Worm (Caenorhabditis elegans): ENCODE results near the gene F02D10.3.

The F02D10.3 gene

ce11 chrX:13471855-13472254 lies 9.4 kb upstream of the F02D10.3 start, which contains the start of gene tre-4:
Gene tre-4, plus strand, starts transcription at chrX:13472155.
- TF ChIP-seq grh-1 (GFP tag; IDR thresholded peaks at IDR 0.05), result no peak
- no peak for TF ChIP-seq hpl-2 (GFP tag; optimal IDR thresholded peaks at IDR 0.05)
- TF ChIP-seq efl-1 (optimal IDR thresholded peaks at IDR 0.05), result no peak
- TF ChIP-seq efl-1 (GFP tag; optimal IDR thresholded peaks at IDR 0.05 in 1 of 2), result peak in 1 of 2 experiments; percentile 45
- TF ChIP-seq pax-3 (tag; optimal IDR thresholded peaks at IDR 0.05), result no peak
- TF ChIP-seq lin-39 (tag; optimal IDR thresholded peaks at IDR 0.05), result no peak
- TF ChIP-seq unc-130 (tag; optimal IDR thresholded peaks at IDR 0.05), result no peak

DNA sequence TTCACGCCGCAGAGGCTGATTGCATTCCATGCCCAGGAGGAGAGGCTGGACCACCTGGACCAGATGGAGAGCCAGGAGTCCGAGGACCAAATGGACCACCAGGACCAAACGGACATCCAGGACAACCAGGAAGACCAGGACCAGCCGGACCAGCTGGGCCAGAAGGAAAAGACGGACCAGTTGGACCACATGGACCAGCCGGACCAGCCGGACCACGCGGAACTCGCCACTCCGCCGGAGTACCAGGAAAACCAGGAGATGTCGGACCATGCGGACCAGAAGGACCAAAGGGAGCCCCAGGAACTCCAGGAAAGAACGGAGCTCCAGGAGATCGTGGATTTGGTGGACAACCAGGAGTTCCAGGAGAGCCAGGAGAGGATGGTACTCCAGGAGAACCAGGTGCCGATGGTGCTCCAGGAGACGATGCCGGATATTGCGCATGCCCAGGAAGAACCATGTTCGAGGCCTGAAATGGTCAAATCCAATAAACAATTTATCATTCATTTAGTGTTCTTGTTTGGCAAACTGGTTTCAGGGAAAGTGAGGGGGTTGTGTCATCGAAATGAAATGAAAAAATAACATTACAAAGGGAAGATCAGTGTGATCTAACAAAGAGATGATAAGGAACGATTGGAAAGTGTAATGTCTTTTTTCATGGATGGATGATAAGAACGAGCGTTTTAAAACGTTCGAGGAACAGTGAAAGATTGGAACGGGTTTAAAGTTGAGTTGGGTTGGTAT lies 7.7 kb upstream of the F02D10.3 start:
- peak; percentile 83 for TF ChIP-seq blmp-1 (tag; optimal IDR thresholded peaks at IDR 0.05)
- no peak for TF ChIP-seq C34B4.2 (tag; optimal IDR thresholded peaks at IDR 0.05)
- TF ChIP-seq zip-4 (GFP tag; optimal IDR thresholded peaks at IDR 0.05), result no peak
- TF ChIP-seq elt-3 (tag; optimal IDR thresholded peaks at IDR 0.05), result peak in 2 of 6 experiments; percentile 15
- no peak for TF ChIP-seq nhr-12 (tag; optimal IDR thresholded peaks at IDR 0.05)
- TF ChIP-seq sox-4 (tag; optimal IDR thresholded peaks at IDR 0.05), result no peak
- no peak for TF ChIP-seq pax-3 (tag; optimal IDR thresholded peaks at IDR 0.05)

DNA sequence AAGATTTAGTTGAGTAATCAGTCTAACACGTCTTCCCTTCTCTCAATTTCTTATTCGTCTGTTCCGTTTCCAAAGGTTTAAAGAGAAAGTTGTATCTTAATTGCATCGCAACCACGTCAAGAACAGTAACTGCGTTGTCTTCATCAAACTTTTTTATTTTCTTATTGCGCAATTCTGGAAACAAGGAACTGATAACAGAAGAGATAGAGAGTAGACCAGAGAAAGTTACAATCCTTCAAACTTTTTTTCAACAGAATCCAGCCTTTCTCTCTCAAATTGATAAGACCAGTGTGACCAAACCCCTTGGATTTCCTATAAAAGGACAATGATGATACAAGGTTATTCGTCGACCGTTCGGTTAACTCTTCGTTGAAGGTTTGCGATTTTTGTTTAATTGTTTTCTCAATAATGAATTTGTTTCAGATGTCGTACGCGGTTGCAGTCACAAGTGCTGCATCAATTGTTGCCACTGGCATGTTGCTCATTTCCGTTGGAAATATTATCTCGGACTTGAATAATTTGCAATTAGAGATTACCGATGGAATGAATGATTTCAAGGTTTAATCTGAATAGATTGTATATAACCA lies 6.7 kb upstream of the F02D10.3 start, which contains the start of gene col-184:
Gene col-184 (plus strand): TSS at position 409 of the 587 bp plus-strand sequence.
- TF ChIP-seq blmp-1 (tag; optimal IDR thresholded peaks at IDR 0.05), result peak; percentile 79
- peak in 1 of 6 experiments; percentile 42 for TF ChIP-seq elt-3 (tag; optimal IDR thresholded peaks at IDR 0.05)
- TF ChIP-seq ceh-82 (tag; optimal IDR thresholded peaks at IDR 0.05), result no peak
- no peak for TF ChIP-seq lin-35 (GFP tag; optimal IDR thresholded peaks at IDR 0.05)

DNA sequence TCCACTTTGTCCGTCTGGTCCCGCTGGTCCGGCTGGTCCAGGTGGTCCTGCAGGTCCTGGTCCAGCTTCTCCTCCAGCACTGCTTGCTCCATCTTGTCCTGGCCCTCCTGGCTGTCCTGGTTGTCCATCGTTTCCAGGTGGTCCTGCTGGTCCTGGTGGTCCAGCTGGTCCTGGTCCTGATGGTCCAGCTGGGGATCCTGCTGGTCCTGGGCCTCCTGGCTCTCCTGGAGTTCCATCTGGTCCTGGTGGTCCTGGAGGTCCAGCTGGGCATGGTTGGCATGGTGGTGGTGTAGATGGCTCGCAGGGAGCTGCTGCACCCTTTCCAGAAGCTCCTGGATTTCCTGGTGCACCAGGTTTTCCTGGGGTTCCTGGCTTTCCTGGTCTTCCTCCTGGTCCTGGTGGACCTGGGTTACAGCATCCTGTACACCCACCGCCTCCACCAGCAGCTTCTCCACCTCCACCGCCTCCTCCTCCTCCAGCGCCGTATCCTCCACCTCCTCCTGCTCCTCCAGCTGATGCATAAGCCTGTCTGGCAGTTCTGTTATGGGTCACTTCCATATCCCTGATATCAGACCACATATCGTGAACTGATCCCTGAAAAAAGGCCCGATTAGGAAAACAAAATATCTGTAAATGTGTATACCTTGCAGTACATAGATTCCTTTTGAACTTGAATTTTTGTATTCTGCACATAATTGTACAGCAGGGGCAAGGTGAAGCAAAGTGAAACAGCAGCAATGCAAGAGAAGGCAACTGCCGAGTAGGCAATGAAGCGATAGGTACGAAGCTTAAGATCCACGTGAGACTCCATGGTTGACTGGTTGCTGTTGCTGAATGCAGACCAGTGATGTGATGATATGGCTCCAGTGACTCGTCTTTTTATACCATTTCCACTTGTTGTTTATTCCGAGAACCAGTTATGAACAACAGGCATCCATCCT lies 4.8 kb upstream of the F02D10.3 start, which contains the start of gene col-183:
Gene col-183 (minus strand): TSS at position 839 of the 941 bp plus-strand sequence.
- TF ChIP-seq ceh-8 (GFP tag; optimal IDR thresholded peaks at IDR 0.05) (peak; percentile 55), ceh-88 (GFP tag; IDR thresholded peaks at IDR 0.05) (no peak)

DNA sequence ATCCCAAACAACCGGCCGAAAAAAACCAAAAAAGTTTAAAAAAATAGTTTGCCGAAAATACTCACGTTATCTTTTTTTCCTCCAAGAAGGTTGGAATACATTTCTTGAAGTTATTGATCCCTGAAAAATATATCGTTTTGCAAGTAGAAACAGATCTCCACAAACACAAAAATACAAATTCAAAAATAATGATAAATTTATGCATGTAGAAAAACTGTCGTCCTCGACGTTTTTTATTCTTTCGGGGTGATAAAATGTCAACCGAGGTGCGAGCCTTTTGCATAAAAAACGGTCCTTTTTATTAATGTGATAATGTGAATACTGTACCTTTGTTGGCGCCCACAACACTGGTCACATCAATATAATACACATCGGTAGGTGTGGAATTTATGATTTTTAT lies 1.4 kb upstream of the F02D10.3 start, which contains the start of gene F02D10.2:
Gene F02D10.2 (minus strand): TSS at position 101 of the 400 bp plus-strand sequence.
- TF ChIP-seq lin-35 (GFP tag; optimal IDR thresholded peaks at IDR 0.05) (no peak), unc-30 (tag; optimal IDR thresholded peaks at IDR 0.05) (no peak), swsn-7 (tag; optimal IDR thresholded peaks at IDR 0.05) (no peak), ets-5 (GFP tag; IDR thresholded peaks at IDR 0.05) (no peak), ces-1 (GFP tag; optimal IDR thresholded peaks at IDR 0.05) (no peak), nhr-77 (tag; optimal IDR thresholded peaks at IDR 0.05) (no peak), nhr-28 (tag; optimal IDR thresholded peaks at IDR 0.05) (no peak)

ce11 chrX:13456442-13456841 lies 6.0 kb downstream of the F02D10.3 start, which contains the start of gene flr-1:
Gene flr-1, minus strand, starts transcription at chrX:13456542.
- TF ChIP-seq mdl-1 (tag; optimal IDR thresholded peaks at IDR 0.05) (no peak), nhr-11 (tag; optimal IDR thresholded peaks at IDR 0.05) (no peak), aha-1 (tag; optimal IDR thresholded peaks at IDR 0.05) (no peak), elt-2 (tag; optimal IDR thresholded peaks at IDR 0.05) (no peak), mef-2 (tag; optimal IDR thresholded peaks at IDR 0.05) (no peak), egl-13 (tag; optimal IDR thresholded peaks at IDR 0.05) (no peak), ceh-63 (GFP tag; optimal IDR thresholded peaks at IDR 0.05) (no peak), nhr-47 (tag; optimal IDR thresholded peaks at IDR 0.05) (no peak), fos-1 (tag; optimal IDR thresholded peaks at IDR 0.05) (no peak), vab-15 (tag; optimal IDR thresholded peaks at IDR 0.05) (no peak), nhr-84 (tag; optimal IDR thresholded peaks at IDR 0.05) (no peak), lsy-2 (tag; optimal IDR thresholded peaks at IDR 0.05) (no peak), sox-4 (tag; optimal IDR thresholded peaks at IDR 0.05) (no peak), mab-9 (GFP tag; IDR thresholded peaks at IDR 0.05) (no peak)
